Fruit fly (Drosophila melanogaster) whole organism, prepupa: ENCODE measurements around the gene Pdk1.
A peak's percentile ranks its signal among the peaks of the same experiment; 100 is the strongest.

Experiments used
- Blimp-1 ChIP-seq: fragments of 200-800 bp; sonication (Bioruptor generic); optimal IDR thresholded peaks from 3 replicates; lab custom pipeline; 2017; ENCODE audit warnings: missing biosample characterization, missing genetic modification characterization, mild to moderate bottlenecking, moderate library complexity, missing genetic modification reagents
- CG10631 ChIP-seq: fragments of 200-800 bp; sonication (Bioruptor generic); optimal IDR thresholded peaks from 2 replicates; lab custom pipeline; 2016; ENCODE audit warnings: missing biosample characterization, missing genetic modification characterization
- CG10669 ChIP-seq: fragments of 200-800 bp; sonication (Bioruptor generic); optimal IDR thresholded peaks from 3 replicates; lab custom pipeline; 2018; ENCODE audit warnings: missing biosample characterization, mild to moderate bottlenecking, missing genetic modification characterization, moderate library complexity
- CG11294 ChIP-seq: fragments of 200-800 bp; sonication (Bioruptor generic); IDR thresholded peaks from 2 replicates; pipeline ENCODE4 v1.3.6; 2022; ENCODE audit warnings: missing biosample characterization, missing genetic modification characterization
- CG11762 ChIP-seq: fragments of 200-800 bp; sonication (Bioruptor generic); optimal IDR thresholded peaks from 3 replicates; lab custom pipeline; 2016; ENCODE audit warnings: missing biosample characterization, missing genetic modification characterization; ENCODE audit not compliant: insufficient read depth
- CG11902 ChIP-seq: fragments of 200-800 bp; sonication (Bioruptor generic); optimal IDR thresholded peaks from 3 replicates; lab custom pipeline; 2016; ENCODE audit warnings: missing biosample characterization, missing genetic modification characterization
- CG15336 ChIP-seq: fragments of 200-800 bp; sonication (Bioruptor generic); IDR thresholded peaks from 2 replicates; pipeline ENCODE4 v1.3.6; 2022; ENCODE audit warnings: missing biosample characterization, missing genetic modification characterization
- CG3032 ChIP-seq: fragments of 200-800 bp; optimal IDR thresholded peaks from 2 replicates; lab custom pipeline; 2019; ENCODE audit warnings: missing biosample characterization, mild to moderate bottlenecking, missing genetic modification characterization, moderate library complexity
- CG32006 ChIP-seq: fragments of 200-800 bp; sonication (Bioruptor generic); optimal IDR thresholded peaks from 3 replicates; lab custom pipeline; 2017; ENCODE audit warnings: missing biosample characterization, mild to moderate bottlenecking, missing genetic modification characterization
- CG3919 ChIP-seq: fragments of 200-800 bp; sonication (Bioruptor generic); optimal IDR thresholded peaks from 3 replicates; lab custom pipeline; 2016; ENCODE audit warnings: missing biosample characterization, missing genetic modification characterization
- CG4318 ChIP-seq: fragments of 200-800 bp; sonication (Bioruptor generic); optimal IDR thresholded peaks from 3 replicates; lab custom pipeline; 2017; ENCODE audit warnings: missing biosample characterization, mild to moderate bottlenecking, missing genetic modification characterization
- CG6163 ChIP-seq: fragments of 200-800 bp; sonication (Bioruptor generic); IDR thresholded peaks from 3 replicates; pipeline ENCODE4 v1.3.6; 2022; ENCODE audit warnings: missing biosample characterization, missing genetic modification characterization
- CG6276 ChIP-seq: fragments of 200-800 bp; sonication (Bioruptor generic); optimal IDR thresholded peaks from 2 replicates; lab custom pipeline; 2017; ENCODE audit warnings: missing biosample characterization, mild to moderate bottlenecking, missing genetic modification characterization
- CG6792 ChIP-seq: fragments of 200-800 bp; sonication (Bioruptor generic); optimal IDR thresholded peaks from 3 replicates; lab custom pipeline; 2016; ENCODE audit warnings: missing biosample characterization, missing genetic modification characterization
- CG6808 ChIP-seq: fragments of 200-800 bp; sonication (Bioruptor generic); optimal IDR thresholded peaks from 3 replicates; lab custom pipeline; 2017; ENCODE audit warnings: missing biosample characterization, missing genetic modification characterization, mild to moderate bottlenecking, moderate library complexity, missing genetic modification reagents
- CG6854 ChIP-seq: fragments of 200-800 bp; sonication (Bioruptor generic); optimal IDR thresholded peaks from 2 replicates; lab custom pipeline; 2017; ENCODE audit warnings: missing biosample characterization, mild to moderate bottlenecking, missing genetic modification characterization
- CG7368 ChIP-seq: fragments of 200-800 bp; sonication (Bioruptor generic); optimal IDR thresholded peaks from 3 replicates; lab custom pipeline; 2016; ENCODE audit warnings: missing biosample characterization, missing genetic modification characterization
- CG8119 ChIP-seq: fragments of 200-800 bp; sonication (Bioruptor generic); IDR thresholded peaks from 3 replicates; pipeline ENCODE4 v1.3.6; 2022; ENCODE audit warnings: missing biosample characterization, missing genetic modification characterization
- CG8319 ChIP-seq: fragments of 200-800 bp; sonication (Bioruptor generic); optimal IDR thresholded peaks from 3 replicates; lab custom pipeline; 2016; ENCODE audit warnings: missing biosample characterization, missing genetic modification characterization
- CG9139 ChIP-seq: fragments of 200-800 bp; sonication (Bioruptor generic); optimal IDR thresholded peaks from 3 replicates; lab custom pipeline; 2017; ENCODE audit warnings: missing biosample characterization, mild to moderate bottlenecking, missing genetic modification characterization
- Eip75B ChIP-seq: fragments of 200-800 bp; sonication (Bioruptor generic); optimal IDR thresholded peaks from 3 replicates; lab custom pipeline; 2016; ENCODE audit warnings: missing biosample characterization, missing genetic modification characterization
- Eip78C ChIP-seq: fragments of 200-800 bp; sonication (Bioruptor generic); peaks from one replicate; lab custom pipeline; 2016; ENCODE audit warnings: missing biosample characterization, missing genetic modification characterization
- Eip93F ChIP-seq: fragments of 200-800 bp; sonication (Bioruptor generic); optimal IDR thresholded peaks from 2 replicates; lab custom pipeline; 2016; ENCODE audit warnings: missing biosample characterization, mild to moderate bottlenecking, missing genetic modification characterization
- Ets21C ChIP-seq: fragments of 200-800 bp; sonication (Bioruptor generic); optimal IDR thresholded peaks from 3 replicates; lab custom pipeline; 2016; ENCODE audit warnings: missing biosample characterization, missing genetic modification characterization
- Ets96B ChIP-seq: fragments of 200-800 bp; optimal IDR thresholded peaks from 2 replicates; lab custom pipeline; 2019; ENCODE audit warnings: missing biosample characterization, mild to moderate bottlenecking, missing genetic modification characterization, moderate library complexity
- Gug ChIP-seq: fragments of 200-800 bp; sonication (Bioruptor generic); IDR thresholded peaks from 2 replicates; pipeline ENCODE4 v1.3.6; 2022; ENCODE audit warnings: missing biosample characterization, missing genetic modification characterization
- Hr38 ChIP-seq: sonication (Bioruptor generic); optimal IDR thresholded peaks from 2 replicates; lab custom pipeline; 2016; ENCODE audit warnings: missing biosample characterization, missing genetic modification characterization
- Hr4 ChIP-seq: fragments of 200-800 bp; sonication (Bioruptor generic); optimal IDR thresholded peaks from 3 replicates; lab custom pipeline; 2016; ENCODE audit warnings: missing biosample characterization, missing genetic modification characterization
- Lpt ChIP-seq: fragments of 200-800 bp; sonication (Bioruptor generic); optimal IDR thresholded peaks from 3 replicates; lab custom pipeline; 2016; ENCODE audit warnings: missing biosample characterization, missing genetic modification characterization
- Met ChIP-seq: fragments of 200-800 bp; sonication (Bioruptor generic); optimal IDR thresholded peaks from 3 replicates; lab custom pipeline; 2016; ENCODE audit warnings: missing biosample characterization, missing genetic modification characterization
- OdsH ChIP-seq: fragments of 200-800 bp; sonication (Bioruptor generic); optimal IDR thresholded peaks from 3 replicates; lab custom pipeline; 2016; ENCODE audit warnings: missing biosample characterization, missing genetic modification characterization
- Smox ChIP-seq: fragments of 200-800 bp; sonication (Bioruptor generic); optimal IDR thresholded peaks from 3 replicates; lab custom pipeline; 2016; ENCODE audit warnings: missing biosample characterization, missing genetic modification characterization
- Sox102F ChIP-seq: fragments of 200-800 bp; sonication (Bioruptor generic); optimal IDR thresholded peaks from 2 replicates; lab custom pipeline; 2016; ENCODE audit warnings: missing biosample characterization, mild to moderate bottlenecking, missing genetic modification characterization
- Sox14 ChIP-seq: fragments of 200-800 bp; sonication (Bioruptor generic); optimal IDR thresholded peaks from 3 replicates; lab custom pipeline; 2016; ENCODE audit warnings: missing biosample characterization, missing genetic modification characterization
- Sox15 ChIP-seq: fragments of 200-800 bp; sonication (Bioruptor generic); optimal IDR thresholded peaks from 3 replicates; lab custom pipeline; 2016; ENCODE audit warnings: missing biosample characterization, missing genetic modification characterization
- achi ChIP-seq: fragments of 200-800 bp; sonication (Bioruptor generic); optimal IDR thresholded peaks from 3 replicates; lab custom pipeline; 2016; ENCODE audit warnings: missing biosample characterization, missing genetic modification characterization
- acj6 ChIP-seq: fragments of 200-800 bp; sonication (Bioruptor generic); optimal IDR thresholded peaks from 3 replicates; lab custom pipeline; 2016; ENCODE audit warnings: missing biosample characterization, missing genetic modification characterization
- cyc ChIP-seq: fragments of 200-800 bp; sonication (Bioruptor generic); optimal IDR thresholded peaks from 3 replicates; lab custom pipeline; 2016; ENCODE audit warnings: missing biosample characterization, missing genetic modification characterization
- dsx ChIP-seq: fragments of 200-800 bp; optimal IDR thresholded peaks from 3 replicates; lab custom pipeline; 2019; ENCODE audit warnings: missing biosample characterization, mild to moderate bottlenecking, missing genetic modification characterization, moderate library complexity; ENCODE audit not compliant: poor library complexity, severe bottlenecking
- eg ChIP-seq: fragments of 200-800 bp; sonication (Bioruptor generic); IDR thresholded peaks from 3 replicates; pipeline ENCODE4 v1.3.6; 2022; ENCODE audit warnings: missing biosample characterization, missing genetic modification characterization
- fd59A ChIP-seq: fragments of 200-800 bp; sonication (Bioruptor generic); optimal IDR thresholded peaks from 2 replicates; lab custom pipeline; 2017; ENCODE audit warnings: missing biosample characterization, mild to moderate bottlenecking, missing genetic modification characterization, missing genetic modification reagents
- fd85E ChIP-seq: fragments of 200-800 bp; sonication (Bioruptor generic); optimal IDR thresholded peaks from 3 replicates; lab custom pipeline; 2016; ENCODE audit warnings: missing biosample characterization, missing genetic modification characterization
- fkh ChIP-seq: fragments of 200-800 bp; sonication (Bioruptor generic); optimal IDR thresholded peaks from 3 replicates; lab custom pipeline; 2017; ENCODE audit warnings: missing biosample characterization, mild to moderate bottlenecking, missing genetic modification characterization, moderate library complexity
- lz ChIP-seq: fragments of 200-800 bp; sonication (Bioruptor generic); optimal IDR thresholded peaks from 3 replicates; lab custom pipeline; 2016; ENCODE audit warnings: missing biosample characterization, missing genetic modification characterization
- net ChIP-seq: fragments of 200-800 bp; sonication (Bioruptor generic); optimal IDR thresholded peaks from 3 replicates; lab custom pipeline; 2016; ENCODE audit warnings: missing biosample characterization, missing genetic modification characterization
- pdm3 ChIP-seq: fragments of 200-800 bp; sonication (Bioruptor generic); optimal IDR thresholded peaks from 3 replicates; lab custom pipeline; 2016; ENCODE audit warnings: missing biosample characterization, missing genetic modification characterization
- salr ChIP-seq, 2 experiments: fragments of 200-800 bp; sonication (Bioruptor generic); optimal IDR thresholded peaks; 3 replicates each; lab custom pipeline; 2016 to 2018; ENCODE audit warnings: missing biosample characterization in 2 of 2, missing genetic modification characterization in 2 of 2, mild to moderate bottlenecking in 1 of 2
- spab ChIP-seq: fragments of 200-800 bp; sonication (Bioruptor generic); optimal IDR thresholded peaks from 2 replicates; lab custom pipeline; 2017; ENCODE audit warnings: missing biosample characterization, mild to moderate bottlenecking, missing genetic modification characterization, missing genetic modification reagents
- ss ChIP-seq, 2 experiments: fragments of 200-800 bp; sonication (Bioruptor generic); optimal IDR thresholded peaks; 2 replicates in 1 of 2; 3 replicates in 1 of 2; lab custom pipeline; 2017 to 2018; ENCODE audit warnings: mild to moderate bottlenecking in 2 of 2, missing biosample characterization in 2 of 2, missing genetic modification characterization in 2 of 2, moderate library complexity in 1 of 2
- svp ChIP-seq: fragments of 200-800 bp; sonication (Bioruptor generic); peaks from one replicate; lab custom pipeline; 2016; ENCODE audit warnings: missing biosample characterization, missing genetic modification characterization
- topi ChIP-seq: fragments of 200-800 bp; sonication (Bioruptor generic); optimal IDR thresholded peaks from 3 replicates; lab custom pipeline; 2016; ENCODE audit warnings: missing biosample characterization, missing genetic modification characterization
- vri ChIP-seq: fragments of 200-800 bp; sonication (Bioruptor generic); optimal IDR thresholded peaks from 3 replicates; lab custom pipeline; 2016; ENCODE audit warnings: missing biosample characterization, mild to moderate bottlenecking, missing genetic modification characterization

Gene Pdk1

dm6 chr3L:129311-129816, at the start of gene Pdk1:
TSS of gene Pdk1 (plus strand) at chr3L:129450.
- no peak for TF ChIP-seq CG10631 (GFP tag; lab: Kevin White, UChicago)
- no peak for TF ChIP-seq CG10669 (GFP tag; lab: Kevin White, UChicago)
- TF ChIP-seq Smox (GFP tag; lab: Kevin White, UChicago), result no peak
- peak; percentile 58 for TF ChIP-seq fkh (GFP tag; lab: Kevin White, UChicago)
- no peak for TF ChIP-seq Hr38 (GFP tag; lab: Kevin White, UChicago)
- peak; percentile 25; the same call in 1 of the 2 replicates for TF ChIP-seq CG15336 (GFP tag; lab: Robert Waterston, UW)
- no peak for TF ChIP-seq Ets21C (GFP tag; lab: Kevin White, UChicago)
- no peak for TF ChIP-seq cyc (GFP tag; lab: Kevin White, UChicago)
- TF ChIP-seq dsx (GFP tag; lab: Kevin White, UChicago), result peak; percentile 36
- TF ChIP-seq ss (GFP tag; optimal IDR thresholded peaks at IDR 0.05; lab: Kevin White, UChicago), result peak; percentile 20
- TF ChIP-seq CG7368 (GFP tag; lab: Kevin White, UChicago), result peak; percentile 5
- no peak for TF ChIP-seq CG8319 (GFP tag; lab: Kevin White, UChicago)
- TF ChIP-seq net, result peak; percentile 32
- TF ChIP-seq CG3032 (tag; lab: Kevin White, UChicago), result no peak
- TF ChIP-seq Sox14, result peak; percentile 35
- TF ChIP-seq vri, result peak; percentile 87
- TF ChIP-seq Ets96B (tag; lab: Kevin White, UChicago), result no peak
- no peak for TF ChIP-seq OdsH (GFP tag; lab: Kevin White, UChicago)
- TF ChIP-seq Sox15 (GFP tag; lab: Kevin White, UChicago), result no peak
- TF ChIP-seq acj6, result no peak
- peak; percentile 39 for TF ChIP-seq topi
- peak; percentile 51 for TF ChIP-seq Eip78C (GFP tag; lab: Kevin White, UChicago)
- peak; percentile 42 for TF ChIP-seq svp (GFP tag; lab: Kevin White, UChicago)
- peak; percentile 21 for TF ChIP-seq Sox102F (GFP tag; lab: Kevin White, UChicago)
- TF ChIP-seq CG8119, result 0 out of 3 replicates have a peak, but pooled peaks have one; percentile 37
- peak; percentile 26 for TF ChIP-seq CG6276 (GFP tag; lab: Kevin White, UChicago)
- TF ChIP-seq CG11762, result no peak
- TF ChIP-seq CG3919 (GFP tag; lab: Kevin White, UChicago), result peak; percentile 24
- TF ChIP-seq fd85E, result no peak
- TF ChIP-seq CG11902 (GFP tag; lab: Kevin White, UChicago), result no peak
- TF ChIP-seq pdm3 (GFP tag; lab: Kevin White, UChicago), result no peak
- peak; percentile 79 for TF ChIP-seq CG6163 (GFP tag; lab: Robert Waterston, UW)
- TF ChIP-seq achi (GFP tag; lab: Kevin White, UChicago), result no peak
- TF ChIP-seq CG11294 (GFP tag; lab: Robert Waterston, UW), result no peak
- TF ChIP-seq CG4318, result no peak
- no peak for TF ChIP-seq CG32006 (GFP tag; lab: Kevin White, UChicago)
- TF ChIP-seq CG6792 (GFP tag; lab: Kevin White, UChicago), result no peak
- no peak for TF ChIP-seq salr (GFP tag; optimal IDR thresholded peaks at IDR 0.05; lab: Kevin White, UChicago)
- TF ChIP-seq CG6854, result peak; percentile 52
- no peak for TF ChIP-seq lz (GFP tag; lab: Kevin White, UChicago)
- TF ChIP-seq Eip75B (GFP tag; lab: Kevin White, UChicago), result peak; percentile 27
- TF ChIP-seq Eip93F (GFP tag; lab: Kevin White, UChicago), result no peak
- no peak for TF ChIP-seq Met (GFP tag; lab: Kevin White, UChicago)
- TF ChIP-seq CG6808, result peak; percentile 18
- peak; percentile 58; the same call in 2 of the 3 replicates for TF ChIP-seq eg (GFP tag; lab: Robert Waterston, UW)
- no peak for TF ChIP-seq fd59A (GFP tag; lab: Kevin White, UChicago)
- TF ChIP-seq Blimp-1 (GFP tag; lab: Kevin White, UChicago), result peak; percentile 81
- no peak for TF ChIP-seq Lpt (GFP tag; lab: Kevin White, UChicago)
- TF ChIP-seq Gug (GFP tag; lab: Robert Waterston, UW), result no peak
- no peak for TF ChIP-seq Hr4
- no peak for TF ChIP-seq CG9139 (GFP tag; lab: Kevin White, UChicago)
- TF ChIP-seq spab (GFP tag; lab: Kevin White, UChicago), result no peak
